Fruit fly (Drosophila melanogaster): ENCODE results near the gene Plp.
A peak's percentile ranks its signal among the peaks of the same experiment; 100 is the strongest.

The Plp gene

DNA sequence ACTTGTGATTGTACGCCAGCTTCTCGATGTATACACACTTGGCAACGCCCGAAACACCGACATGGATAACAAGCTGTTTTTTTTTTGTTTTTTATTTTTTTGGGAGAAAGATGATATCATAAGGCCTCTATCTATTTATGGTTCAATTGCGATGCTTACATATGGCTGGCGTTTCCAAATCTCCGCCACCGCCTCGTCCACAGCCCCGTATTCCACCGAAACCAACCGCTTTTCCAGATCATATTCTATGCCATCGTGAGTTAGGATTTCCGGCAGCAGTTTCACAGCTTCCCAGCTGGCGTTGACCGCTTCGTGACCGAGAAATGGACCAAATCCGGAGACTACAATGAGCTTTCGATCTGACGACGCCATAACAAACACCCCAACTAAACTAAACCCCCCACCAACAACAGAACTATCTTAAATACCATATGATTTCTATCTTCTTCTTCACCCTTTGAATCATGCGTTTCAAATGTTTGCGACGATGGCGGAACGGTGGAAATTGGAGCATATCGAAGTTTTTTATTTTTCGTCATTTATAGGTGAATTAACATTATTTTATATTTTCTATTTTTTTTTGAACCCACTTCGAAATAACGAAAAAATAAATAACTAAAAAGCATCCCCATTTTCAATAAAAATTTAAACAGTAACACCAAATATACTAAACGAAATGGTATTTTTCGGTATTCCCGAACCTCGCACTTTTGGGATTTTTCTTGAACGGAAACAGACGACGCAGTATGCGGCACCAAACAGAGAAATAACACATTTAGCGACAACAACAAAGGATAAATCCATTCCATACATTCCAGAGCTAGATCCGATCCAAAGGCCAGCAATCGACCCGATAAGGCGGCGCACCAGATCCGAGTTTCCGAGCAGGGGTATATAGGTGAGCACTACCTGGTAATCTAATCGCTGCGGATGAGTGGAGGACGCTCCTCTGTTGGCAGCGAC, 49.4 kb upstream of the Plp start, which contains the start of the genes CG32147 and Pex3 (continued):
- TF ChIP-seq rib (GFP tag; IDR thresholded peaks at IDR 0.05) (no peak), Tbp (GFP tag; optimal IDR thresholded peaks at IDR 0.05) (no peak), chif (GFP tag; optimal IDR thresholded peaks at IDR 0.05) (no peak), NfI (GFP tag; optimal IDR thresholded peaks at IDR 0.05) (no peak), sc (optimal IDR thresholded peaks at IDR 0.05) (no peak), sc (GFP tag; optimal IDR thresholded peaks at IDR 0.05) (no peak), ERR (GFP tag; optimal IDR thresholded peaks at IDR 0.05) (no peak), pho (GFP tag; optimal IDR thresholded peaks at IDR 0.05) (no peak), Taf1 (GFP tag; IDR thresholded peaks at IDR 0.05) (no peak), CG8924 (tag; optimal IDR thresholded peaks at IDR 0.05) (peak; percentile 51), corto (GFP tag; optimal IDR thresholded peaks at IDR 0.05) (no peak), h (optimal IDR thresholded peaks at IDR 0.05) (no peak), Jarid2 (GFP tag; optimal IDR thresholded peaks at IDR 0.05) (no peak), CG8290 (GFP tag; optimal IDR thresholded peaks at IDR 0.05) (peak; percentile 8), CG8290 (tag; optimal IDR thresholded peaks at IDR 0.05) (peak in 1 of 2 experiments; percentile 33), cad (GFP tag; optimal IDR thresholded peaks at IDR 0.05) (no peak), Ssrp (tag; optimal IDR thresholded peaks at IDR 0.05) (no peak), CG10431 (GFP tag; optimal IDR thresholded peaks at IDR 0.05) (no peak), CG17359 (tag; optimal IDR thresholded peaks at IDR 0.05) (no peak), chn (GFP tag; optimal IDR thresholded peaks at IDR 0.05) (no peak), CG30403 (GFP tag; optimal IDR thresholded peaks at IDR 0.05) (no peak), CG16813 (GFP tag; IDR thresholded peaks at IDR 0.05; ENCODE audit: partially characterized antibody) (0 out of 3 replicates have a peak, but pooled peaks have one; percentile 10), gce (GFP tag; IDR thresholded peaks at IDR 0.05) (no peak), Rx (GFP tag; IDR thresholded peaks at IDR 0.05) (no peak), CG1832 (GFP tag; optimal IDR thresholded peaks at IDR 0.05) (no peak), CG6654 (GFP tag; optimal IDR thresholded peaks at IDR 0.05) (no peak), bcd (GFP tag; optimal IDR thresholded peaks at IDR 0.05) (no peak), Oli (tag; optimal IDR thresholded peaks at IDR 0.05) (no peak), CG18262 (tag; optimal IDR thresholded peaks at IDR 0.05) (peak; percentile 22), CG4282 (GFP tag; optimal IDR thresholded peaks at IDR 0.05) (no peak), maf-S (GFP tag; optimal IDR thresholded peaks at IDR 0.05) (no peak), HLH4C (GFP tag; IDR thresholded peaks at IDR 0.05; ENCODE audit: partially characterized antibody) (no peak), CG6175 (GFP tag; IDR thresholded peaks at IDR 0.05) (no peak), scrt (GFP tag; optimal IDR thresholded peaks at IDR 0.05) (no peak), Asciz (GFP tag; optimal IDR thresholded peaks at IDR 0.05) (no peak), Elba2 (GFP tag; optimal IDR thresholded peaks at IDR 0.05) (no peak), CG1792 (GFP tag; optimal IDR thresholded peaks at IDR 0.05) (no peak), CG6854 (GFP tag; optimal IDR thresholded peaks at IDR 0.05) (no peak), so (GFP tag; IDR thresholded peaks at IDR 0.05) (no peak), ranshi (GFP tag; IDR thresholded peaks at IDR 0.05) (no peak), CG6683 (GFP tag; optimal IDR thresholded peaks at IDR 0.05) (no peak), Mes4 (GFP tag; optimal IDR thresholded peaks at IDR 0.05) (no peak), dati (GFP tag; IDR thresholded peaks at IDR 0.05) (no peak), Ravus (GFP tag; IDR thresholded peaks at IDR 0.05) (no peak), Trl (optimal IDR thresholded peaks at IDR 0.05) (no peak), Trl (GFP tag; optimal IDR thresholded peaks at IDR 0.05) (no peak), Dip3 (GFP tag; optimal IDR thresholded peaks at IDR 0.05) (no peak), sens (GFP tag) (peak; percentile 69), CG9609 (GFP tag; optimal IDR thresholded peaks at IDR 0.05) (no peak), CG6272 (GFP tag; IDR thresholded peaks at IDR 0.05) (no peak), tgo (GFP tag; IDR thresholded peaks at IDR 0.05) (no peak), CrebB (tag; optimal IDR thresholded peaks at IDR 0.05) (no peak)

Data from whole organism, embryonic.